Fruit fly (Drosophila melanogaster) whole organism, embryonic: ENCODE results near the gene CG43072.

Experiments
- CG10431 ChIP-seq: fragments of 200-800 bp; sonication (Bioruptor generic); optimal IDR thresholded peaks from 3 replicates; lab custom pipeline; 2018; ENCODE audit warnings: missing biosample characterization, mild to moderate bottlenecking, missing genetic modification characterization
- CG10654 ChIP-seq: fragments of 200-800 bp; sonication (Bioruptor generic); optimal IDR thresholded peaks from 2 replicates; lab custom pipeline; 2016; ENCODE audit warnings: missing biosample characterization, missing genetic modification characterization
- CG11560 ChIP-seq: fragments of 200-800 bp; sonication (Bioruptor generic); IDR thresholded peaks from 3 replicates; pipeline ENCODE4 v1.3.6; 2022; ENCODE audit warnings: missing biosample characterization, missing genetic modification characterization
- CG12769 ChIP-seq: fragments of 200-800 bp; sonication (Bioruptor generic); optimal IDR thresholded peaks from 2 replicates; lab custom pipeline; 2019; ENCODE audit warnings: missing biosample characterization, mild to moderate bottlenecking, missing genetic modification characterization, moderate library complexity
- CG16813 ChIP-seq: fragments of 200-800 bp; sonication (Bioruptor generic); IDR thresholded peaks from 3 replicates; pipeline ENCODE4 v1.3.6; 2022; ENCODE audit warnings: missing biosample characterization, missing genetic modification characterization; ENCODE audit not compliant: partially characterized antibody
- CG17568 ChIP-seq: fragments of 200-800 bp; sonication (Bioruptor generic); optimal IDR thresholded peaks from 2 replicates; lab custom pipeline; 2018; ENCODE audit warnings: missing biosample characterization, mild to moderate bottlenecking, missing genetic modification characterization, moderate library complexity
- CG17612 ChIP-seq: fragments of 200-800 bp; sonication (Bioruptor generic); IDR thresholded peaks from 2 replicates; pipeline ENCODE4 v1.3.6; 2022; ENCODE audit warnings: missing biosample characterization, missing genetic modification characterization
- CG18476 ChIP-seq: fragments of 200-800 bp; sonication (Bioruptor generic); optimal IDR thresholded peaks from 2 replicates; lab custom pipeline; 2016; ENCODE audit warnings: missing biosample characterization, mild to moderate bottlenecking, missing genetic modification characterization
- CG18599 ChIP-seq: fragments of 200-800 bp; sonication (Bioruptor generic); optimal IDR thresholded peaks from 3 replicates; lab custom pipeline; 2017; ENCODE audit warnings: missing biosample characterization, missing genetic modification characterization, mild to moderate bottlenecking, moderate library complexity, missing genetic modification reagents
- CG2889 ChIP-seq: fragments of 200-800 bp; sonication (Bioruptor generic); IDR thresholded peaks from 3 replicates; pipeline ENCODE4 v1.3.6; 2022; ENCODE audit warnings: missing biosample characterization, missing genetic modification characterization
- CG32772 ChIP-seq: fragments of 200-800 bp; sonication (Bioruptor generic); IDR thresholded peaks from 2 replicates; pipeline ENCODE4 v1.3.6; 2022; ENCODE audit warnings: missing biosample characterization, missing genetic modification characterization
- CG4424 ChIP-seq: fragments of 200-800 bp; sonication (Bioruptor generic); optimal IDR thresholded peaks from 3 replicates; lab custom pipeline; 2016; ENCODE audit warnings: missing biosample characterization, missing genetic modification characterization
- CG4820 ChIP-seq: fragments of 200-800 bp; sonication (Bioruptor generic); optimal IDR thresholded peaks from 3 replicates; lab custom pipeline; 2016; ENCODE audit warnings: missing biosample characterization, missing genetic modification characterization
- CG6683 ChIP-seq: fragments of 200-800 bp; sonication (Bioruptor generic); optimal IDR thresholded peaks from 2 replicates; lab custom pipeline; 2017; ENCODE audit warnings: missing biosample characterization, mild to moderate bottlenecking, missing genetic modification characterization, missing genetic modification reagents
- CG7745 ChIP-seq: fragments of 200-800 bp; sonication (Bioruptor generic); optimal IDR thresholded peaks from 2 replicates; lab custom pipeline; 2018; ENCODE audit warnings: missing biosample characterization, mild to moderate bottlenecking, missing genetic modification characterization, moderate library complexity
- CG7839 ChIP-seq: fragments of 200-800 bp; sonication (Bioruptor generic); optimal IDR thresholded peaks from 3 replicates; lab custom pipeline; 2018; ENCODE audit warnings: missing biosample characterization, mild to moderate bottlenecking, missing genetic modification characterization, moderate library complexity
- CG9817 ChIP-seq: fragments of 200-800 bp; sonication (Bioruptor generic); optimal IDR thresholded peaks from 2 replicates; lab custom pipeline; 2018; ENCODE audit warnings: missing biosample characterization, mild to moderate bottlenecking, missing genetic modification characterization, moderate library complexity
- D ChIP-seq, 2 experiments: fragments of 200-800 bp in 1 of 2; fragments of >200 bp in 1 of 2; sonication (Bioruptor generic) in 1 of 2; optimal IDR thresholded peaks; 2 replicates in 1 of 2; 3 replicates in 1 of 2; lab custom pipeline; 2017; ENCODE audit warnings: mild to moderate bottlenecking in 1 of 2, missing biosample characterization in 1 of 2, missing genetic modification characterization in 1 of 2, missing genetic modification reagents in 1 of 2
- ERR ChIP-seq: fragments of 200-800 bp; sonication (Bioruptor generic); optimal IDR thresholded peaks from 2 replicates; lab custom pipeline; 2016; ENCODE audit warnings: missing biosample characterization, missing genetic modification characterization
- Elba2 ChIP-seq: fragments of 200-800 bp; sonication (Bioruptor generic); optimal IDR thresholded peaks from 3 replicates; lab custom pipeline; 2016; ENCODE audit warnings: missing biosample characterization, missing genetic modification characterization
- NC2α ChIP-seq: fragments of 200-800 bp; sonication (Bioruptor generic); optimal IDR thresholded peaks from 2 replicates; lab custom pipeline; 2016; ENCODE audit warnings: missing biosample characterization, missing genetic modification characterization
- Oli ChIP-seq: fragments of 200-800 bp; sonication (Bioruptor generic); optimal IDR thresholded peaks from 2 replicates; lab custom pipeline; 2018; ENCODE audit warnings: missing biosample characterization, mild to moderate bottlenecking, missing genetic modification characterization, moderate library complexity
- PHDP ChIP-seq: fragments of 200-800 bp; sonication (Bioruptor generic); optimal IDR thresholded peaks from 3 replicates; lab custom pipeline; 2018; ENCODE audit warnings: missing biosample characterization, mild to moderate bottlenecking, missing genetic modification characterization, moderate library complexity
- Poxn ChIP-seq: fragments of 200-800 bp; sonication (Bioruptor generic); IDR thresholded peaks from 2 replicates; pipeline ENCODE4 v1.3.6; 2022; ENCODE audit warnings: missing biosample characterization, missing genetic modification characterization
- Sox102F ChIP-seq: fragments of 200-800 bp; sonication (Bioruptor generic); optimal IDR thresholded peaks from 2 replicates; lab custom pipeline; 2018; ENCODE audit warnings: missing biosample characterization, mild to moderate bottlenecking, missing genetic modification characterization, moderate library complexity
- Sry-δ ChIP-seq: fragments of 200-800 bp; sonication (Bioruptor generic); optimal IDR thresholded peaks from 2 replicates; lab custom pipeline; 2016; ENCODE audit warnings: missing biosample characterization, missing genetic modification characterization
- Ssrp ChIP-seq: fragments of 200-800 bp; sonication (Bioruptor generic); optimal IDR thresholded peaks from 2 replicates; lab custom pipeline; 2018; ENCODE audit warnings: missing biosample characterization, mild to moderate bottlenecking, missing genetic modification characterization, moderate library complexity
- Stat92E ChIP-seq, 3 experiments: fragments of >200 bp in 2 of 3; fragments of 200-800 bp in 1 of 3; sonication (Bioruptor generic) in 1 of 3; optimal IDR thresholded peaks; 2 replicates each; lab custom pipeline; 2017 to 2019; ENCODE audit warnings: missing biosample characterization in 3 of 3, missing genetic modification characterization in 3 of 3, mild to moderate bottlenecking in 1 of 3, moderate library complexity in 1 of 3
- Taf1 ChIP-seq: fragments of 200-800 bp; sonication (Bioruptor generic); IDR thresholded peaks from 2 replicates; pipeline ENCODE4 v1.3.6; 2022; ENCODE audit warnings: missing biosample characterization, missing genetic modification characterization
- abd-A ChIP-seq: fragments of 200-800 bp; sonication (Bioruptor generic); optimal IDR thresholded peaks from 3 replicates; lab custom pipeline; 2019; ENCODE audit warnings: missing biosample characterization, mild to moderate bottlenecking, missing genetic modification characterization, moderate library complexity
- ac ChIP-seq: fragments of 200-800 bp; sonication (Bioruptor generic); optimal IDR thresholded peaks from 3 replicates; lab custom pipeline; 2017; ENCODE audit warnings: missing biosample characterization, mild to moderate bottlenecking, missing genetic modification characterization
- bab2 ChIP-seq: fragments of 200-800 bp; sonication (Bioruptor generic); optimal IDR thresholded peaks from 2 replicates; lab custom pipeline; 2016; ENCODE audit warnings: missing biosample characterization, missing genetic modification characterization
- crc ChIP-seq: fragments of 200-800 bp; sonication (Bioruptor generic); optimal IDR thresholded peaks from 2 replicates; lab custom pipeline; 2016; ENCODE audit warnings: missing biosample characterization, missing genetic modification characterization
- danr ChIP-seq: fragments of 200-800 bp; sonication (Bioruptor generic); IDR thresholded peaks from 2 replicates; pipeline ENCODE4 v1.3.6; 2022; ENCODE audit warnings: missing biosample characterization, missing genetic modification characterization
- dati ChIP-seq: fragments of 200-800 bp; sonication (Bioruptor generic); IDR thresholded peaks from 2 replicates; pipeline ENCODE4 v1.3.6; 2022; ENCODE audit warnings: missing biosample characterization, missing genetic modification characterization
- dimm ChIP-seq: fragments of 200-800 bp; sonication (Bioruptor generic); IDR thresholded peaks from 2 replicates; pipeline ENCODE4 v1.3.6; 2022; ENCODE audit warnings: missing biosample characterization, missing genetic modification characterization
- fu2 ChIP-seq: fragments of 200-800 bp; sonication (Bioruptor generic); optimal IDR thresholded peaks from 2 replicates; lab custom pipeline; 2016; ENCODE audit warnings: missing biosample characterization, missing genetic modification characterization
- grau ChIP-seq: fragments of 200-800 bp; optimal IDR thresholded peaks from 3 replicates; lab custom pipeline; 2019; ENCODE audit warnings: missing biosample characterization, mild to moderate bottlenecking, missing genetic modification characterization, moderate library complexity
- ind ChIP-seq: fragments of 200-800 bp; sonication (Bioruptor generic); optimal IDR thresholded peaks from 3 replicates; lab custom pipeline; 2016; ENCODE audit warnings: missing biosample characterization, missing genetic modification characterization
- kah ChIP-seq: fragments of 200-800 bp; sonication (Bioruptor generic); optimal IDR thresholded peaks from 2 replicates; lab custom pipeline; 2018; ENCODE audit warnings: missing biosample characterization, mild to moderate bottlenecking, missing genetic modification characterization
- lov ChIP-seq, 2 experiments: fragments of 200-800 bp in 1 of 2; fragments of >200 bp in 1 of 2; sonication (Bioruptor generic) in 1 of 2; IDR thresholded peaks in 1 of 2; optimal IDR thresholded peaks in 1 of 2; 2 replicates in 1 of 2; 3 replicates in 1 of 2; pipeline versions ENCODE4 v1.3.6 to Lab custom; 2017 to 2022; ENCODE audit warnings: missing biosample characterization in 1 of 2, missing genetic modification characterization in 1 of 2
- oc ChIP-seq: fragments of 200-800 bp; sonication (Bioruptor generic); optimal IDR thresholded peaks from 2 replicates; lab custom pipeline; 2018; ENCODE audit warnings: missing biosample characterization, mild to moderate bottlenecking, missing genetic modification characterization, moderate library complexity
- org-1 ChIP-seq: fragments of 200-800 bp; sonication (Bioruptor generic); optimal IDR thresholded peaks from 2 replicates; lab custom pipeline; 2017; ENCODE audit warnings: missing biosample characterization, missing genetic modification characterization
- otp ChIP-seq: fragments of 200-800 bp; sonication (Bioruptor generic); IDR thresholded peaks from 3 replicates; pipeline ENCODE4, ENCODE4 v1.3.6; 2022; ENCODE audit warnings: missing biosample characterization, missing genetic modification characterization
- pho ChIP-seq: fragments of 200-800 bp; sonication (Bioruptor generic); optimal IDR thresholded peaks from 2 replicates; lab custom pipeline; 2016; ENCODE audit warnings: missing biosample characterization, missing genetic modification characterization
- pnt ChIP-seq: fragments of 200-800 bp; sonication (Bioruptor generic); optimal IDR thresholded peaks from 3 replicates; lab custom pipeline; 2016; ENCODE audit warnings: missing biosample characterization, missing genetic modification characterization
- ro ChIP-seq: fragments of 200-800 bp; sonication (Bioruptor generic); IDR thresholded peaks from 2 replicates; pipeline ENCODE4 v1.3.6; 2022; ENCODE audit warnings: missing biosample characterization, missing genetic modification characterization
- scrt ChIP-seq: fragments of 200-800 bp; sonication (Bioruptor generic); optimal IDR thresholded peaks from 2 replicates; lab custom pipeline; 2018; ENCODE audit warnings: missing biosample characterization, mild to moderate bottlenecking, missing genetic modification characterization, moderate library complexity
- unpg ChIP-seq: fragments of 200-800 bp; sonication (Bioruptor generic); optimal IDR thresholded peaks from 3 replicates; lab custom pipeline; 2018; ENCODE audit warnings: missing biosample characterization, mild to moderate bottlenecking, missing genetic modification characterization, moderate library complexity
- zen ChIP-seq: fragments of 200-800 bp; sonication (Bioruptor generic); optimal IDR thresholded peaks from 3 replicates; lab custom pipeline; 2018; ENCODE audit warnings: missing biosample characterization, mild to moderate bottlenecking, missing genetic modification characterization, moderate library complexity

CG43072 gene

dm6 chr3L:21047037-21047436 is 18.6 kb upstream of the CG43072 start (continued):
- TF ChIP-seq CG17612 (GFP tag; lab: Robert Waterston, UW) (no peak), dimm (GFP tag; lab: Robert Waterston, UW) (no peak), fu2 (GFP tag; lab: Kevin White, UChicago) (no peak), ro (GFP tag; lab: Robert Waterston, UW) (no peak), Poxn (GFP tag; lab: Robert Waterston, UW) (no peak), D (optimal IDR thresholded peaks at IDR 0.05; lab: Kevin White, UChicago) (no peak), D (GFP tag; optimal IDR thresholded peaks at IDR 0.05; lab: Kevin White, UChicago) (peak; percentile 1), CG10654 (GFP tag; lab: Kevin White, UChicago) (no peak), CG32772 (GFP tag; lab: Robert Waterston, UW) (no peak), NC2α (GFP tag; lab: Kevin White, UChicago) (no peak), CG4424 (GFP tag; lab: Kevin White, UChicago) (peak; percentile 67), CG7745 (tag; lab: Kevin White, UChicago) (no peak), kah (GFP tag; lab: Kevin White, UChicago) (no peak), Stat92E (GFP tag; optimal IDR thresholded peaks at IDR 0.05; lab: Kevin White, UChicago) (no peak), zen (tag; lab: Kevin White, UChicago) (peak; percentile 68), pho (no peak), CG18476 (GFP tag; lab: Kevin White, UChicago) (peak; percentile 42), bab2 (GFP tag; lab: Kevin White, UChicago) (no peak), CG10431 (GFP tag; lab: Kevin White, UChicago) (no peak), grau (tag; lab: Kevin White, UChicago) (peak; percentile 52), oc (tag; lab: Kevin White, UChicago) (no peak), PHDP (tag; lab: Kevin White, UChicago) (peak; percentile 53), otp (GFP tag; lab: Robert Waterston, UW) (no peak; the same call in 2 of the 3 replicates), crc (GFP tag; lab: Kevin White, UChicago) (no peak), dati (GFP tag; lab: Robert Waterston, UW) (no peak), danr (GFP tag; lab: Robert Waterston, UW) (no peak), CG6683 (GFP tag; lab: Kevin White, UChicago) (no peak), CG4820 (GFP tag; lab: Kevin White, UChicago) (no peak), CG2889 (GFP tag; lab: Robert Waterston, UW) (no peak), ind (GFP tag; lab: Kevin White, UChicago) (no peak), CG18599 (GFP tag; lab: Kevin White, UChicago) (peak; percentile 54), Sox102F (GFP tag; lab: Kevin White, UChicago) (peak; percentile 36), ERR (GFP tag; lab: Kevin White, UChicago) (no peak), CG12769 (tag; lab: Kevin White, UChicago) (no peak), scrt (GFP tag; lab: Kevin White, UChicago) (no peak), unpg (GFP tag; lab: Kevin White, UChicago) (peak; percentile 59), Oli (peak; percentile 28), org-1 (GFP tag; lab: Kevin White, UChicago) (no peak), Taf1 (GFP tag; lab: Robert Waterston, UW) (no peak), CG9817 (no peak), Ssrp (peak; percentile 44), CG11560 (no peak), pnt (GFP tag; lab: Kevin White, UChicago) (no peak), CG17568 (GFP tag; lab: Kevin White, UChicago) (no peak), CG7839 (tag; lab: Kevin White, UChicago) (peak; percentile 54), Elba2 (GFP tag; lab: Kevin White, UChicago) (peak; percentile 8), abd-A (tag; lab: Kevin White, UChicago) (no peak), CG16813 (GFP tag; lab: Robert Waterston, UW) (no peak), Sry-δ (no peak), lov (optimal IDR thresholded peaks at IDR 0.05; lab: Kevin White, UChicago) (no peak), lov (GFP tag; IDR thresholded peaks at IDR 0.05; lab: Robert Waterston, UW) (0 out of 3 replicates have a peak, but pooled peaks have one; percentile 37), ac (GFP tag; lab: Kevin White, UChicago) (no peak)
